Fruit fly (Drosophila melanogaster) whole organism, embryonic: ENCODE results near the gene CG11836.

ENCODE experiments used
- Abd-B ChIP-seq: fragments of 200-800 bp; sonication (Bioruptor generic); optimal IDR thresholded peaks from 2 replicates; lab custom pipeline; 2018; ENCODE audit warnings: missing biosample characterization, mild to moderate bottlenecking, missing genetic modification characterization, moderate library complexity
- Asciz ChIP-seq: fragments of 200-800 bp; sonication (Bioruptor generic); optimal IDR thresholded peaks from 2 replicates; lab custom pipeline; 2017; ENCODE audit warnings: missing biosample characterization, mild to moderate bottlenecking, missing genetic modification characterization, missing genetic modification reagents
- BtbVII ChIP-seq: fragments of 200-800 bp; sonication (Bioruptor generic); optimal IDR thresholded peaks from 3 replicates; lab custom pipeline; 2017; ENCODE audit warnings: missing biosample characterization, mild to moderate bottlenecking, missing genetic modification characterization
- Bteb2 ChIP-seq: fragments of 200-800 bp; sonication (Bioruptor generic); optimal IDR thresholded peaks from 2 replicates; lab custom pipeline; 2016; ENCODE audit warnings: missing biosample characterization, missing genetic modification characterization
- CG10274 ChIP-seq: fragments of 200-800 bp; sonication (Bioruptor generic); optimal IDR thresholded peaks from 3 replicates; lab custom pipeline; 2017; ENCODE audit warnings: missing biosample characterization, mild to moderate bottlenecking, missing genetic modification characterization
- CG11696 ChIP-seq: fragments of 200-800 bp; sonication (Bioruptor generic); IDR thresholded peaks from 2 replicates; pipeline ENCODE4 v1.3.6; 2022; ENCODE audit warnings: missing biosample characterization, missing genetic modification characterization
- CG12769 ChIP-seq: fragments of 200-800 bp; sonication (Bioruptor generic); optimal IDR thresholded peaks from 2 replicates; lab custom pipeline; 2019; ENCODE audit warnings: missing biosample characterization, mild to moderate bottlenecking, missing genetic modification characterization, moderate library complexity
- CG13287 ChIP-seq: fragments of 200-800 bp; sonication (Bioruptor generic); IDR thresholded peaks from 2 replicates; pipeline ENCODE4 v1.3.6; 2022; ENCODE audit warnings: missing biosample characterization, missing genetic modification characterization; ENCODE audit not compliant: partially characterized antibody
- CG1603 ChIP-seq: fragments of 200-800 bp; sonication (Bioruptor generic); optimal IDR thresholded peaks from 2 replicates; lab custom pipeline; 2019; ENCODE audit warnings: missing biosample characterization, mild to moderate bottlenecking, missing genetic modification characterization, moderate library complexity
- CG17385 ChIP-seq: fragments of 200-800 bp; sonication (Bioruptor generic); optimal IDR thresholded peaks from 3 replicates; lab custom pipeline; 2018; ENCODE audit warnings: missing biosample characterization, mild to moderate bottlenecking, missing genetic modification characterization
- CG2712 ChIP-seq: fragments of 200-800 bp; optimal IDR thresholded peaks from 3 replicates; lab custom pipeline; 2019; ENCODE audit warnings: missing biosample characterization, mild to moderate bottlenecking, missing genetic modification characterization, moderate library complexity
- CG34376 ChIP-seq: fragments of 200-800 bp; sonication (Bioruptor generic); optimal IDR thresholded peaks from 2 replicates; lab custom pipeline; 2018; ENCODE audit warnings: missing biosample characterization, mild to moderate bottlenecking, missing genetic modification characterization
- CG4617 ChIP-seq: fragments of 200-800 bp; sonication (Bioruptor generic); optimal IDR thresholded peaks from 3 replicates; lab custom pipeline; 2016; ENCODE audit warnings: missing biosample characterization, missing genetic modification characterization, borderline replicate concordance
- CG8359 ChIP-seq: fragments of 200-800 bp; sonication (Bioruptor generic); optimal IDR thresholded peaks from 2 replicates; lab custom pipeline; 2017; ENCODE audit warnings: missing biosample characterization, mild to moderate bottlenecking, missing genetic modification characterization, borderline replicate concordance
- CG9797 ChIP-seq: fragments of 200-800 bp; sonication (Bioruptor generic); optimal IDR thresholded peaks from 3 replicates; lab custom pipeline; 2018; ENCODE audit warnings: missing biosample characterization, mild to moderate bottlenecking, missing genetic modification characterization
- Dek ChIP-seq: fragments of 200-800 bp; sonication (Bioruptor generic); optimal IDR thresholded peaks from 3 replicates; lab custom pipeline; 2019; ENCODE audit warnings: missing biosample characterization, mild to moderate bottlenecking, missing genetic modification characterization, moderate library complexity
- Eip74EF ChIP-seq, 2 experiments: fragments of 200-800 bp in 1 of 2; fragments of >200 bp in 1 of 2; sonication (Bioruptor generic) in 1 of 2; optimal IDR thresholded peaks; 2 replicates each; lab custom pipeline; 2017 to 2019; ENCODE audit warnings: missing biosample characterization in 2 of 2, missing genetic modification characterization in 2 of 2, mild to moderate bottlenecking in 1 of 2, moderate library complexity in 1 of 2
- Hmr ChIP-seq: fragments of 200-800 bp; sonication (Bioruptor generic); optimal IDR thresholded peaks from 3 replicates; lab custom pipeline; 2017; ENCODE audit warnings: mild to moderate bottlenecking, missing biosample characterization, missing genetic modification reagents, missing genetic modification characterization
- Hr3 ChIP-seq: fragments of 200-800 bp; sonication (Bioruptor generic); optimal IDR thresholded peaks from 3 replicates; lab custom pipeline; 2016; ENCODE audit warnings: missing biosample characterization, missing genetic modification characterization
- Lhr ChIP-seq: fragments of 200-800 bp; sonication (Bioruptor generic); optimal IDR thresholded peaks from 3 replicates; lab custom pipeline; 2017; ENCODE audit warnings: mild to moderate bottlenecking, missing biosample characterization, missing genetic modification reagents, missing genetic modification characterization
- Rfx ChIP-seq: fragments of 200-800 bp; sonication (Bioruptor generic); IDR thresholded peaks from 2 replicates; pipeline ENCODE4 v1.3.6; 2022; ENCODE audit warnings: missing biosample characterization, missing genetic modification characterization
- Trl ChIP-seq, 3 experiments: fragments of >200 bp in 2 of 3; fragments of 200-800 bp in 1 of 3; sonication (Bioruptor generic) in 1 of 3; optimal IDR thresholded peaks; 2 replicates in 1 of 3; 3 replicates in 2 of 3; lab custom pipeline; 2016 to 2017; ENCODE audit warnings: missing biosample characterization in 1 of 3, missing genetic modification characterization in 1 of 3
- aop ChIP-seq: fragments of 200-800 bp; sonication (Bioruptor generic); IDR thresholded peaks from 2 replicates; pipeline ENCODE4 v1.3.6; 2022; ENCODE audit warnings: missing biosample characterization, missing genetic modification characterization
- cad ChIP-seq: fragments of >200 bp; optimal IDR thresholded peaks from 2 replicates; lab custom pipeline; 2017; ENCODE audit warnings: missing biosample characterization, missing genetic modification characterization
- cg ChIP-seq: fragments of 200-800 bp; sonication (Bioruptor generic); optimal IDR thresholded peaks from 3 replicates; lab custom pipeline; 2019; ENCODE audit warnings: missing biosample characterization, mild to moderate bottlenecking, missing genetic modification characterization, moderate library complexity
- chn ChIP-seq: fragments of 200-800 bp; sonication (Bioruptor generic); optimal IDR thresholded peaks from 2 replicates; lab custom pipeline; 2016; ENCODE audit warnings: missing biosample characterization, missing genetic modification characterization
- ci ChIP-seq: fragments of 200-800 bp; sonication (Bioruptor generic); IDR thresholded peaks from 3 replicates; pipeline ENCODE4 v1.3.6; 2022; ENCODE audit warnings: missing biosample characterization, missing genetic modification characterization
- dan ChIP-seq: fragments of 200-800 bp; sonication (Bioruptor generic); IDR thresholded peaks from 2 replicates; pipeline ENCODE4 v1.3.6; 2022; ENCODE audit warnings: missing biosample characterization, missing genetic modification characterization
- dmrt99B ChIP-seq: fragments of 200-800 bp; sonication (Bioruptor generic); optimal IDR thresholded peaks from 2 replicates; lab custom pipeline; 2018; ENCODE audit warnings: missing biosample characterization, mild to moderate bottlenecking, missing genetic modification characterization, moderate library complexity
- eve ChIP-seq, 2 experiments: fragments of >200 bp; optimal IDR thresholded peaks; 2 replicates each; lab custom pipeline; 2017; ENCODE audit warnings: missing biosample characterization in 2 of 2, missing genetic modification characterization in 2 of 2
- fu2 ChIP-seq: fragments of 200-800 bp; sonication (Bioruptor generic); optimal IDR thresholded peaks from 2 replicates; lab custom pipeline; 2016; ENCODE audit warnings: missing biosample characterization, missing genetic modification characterization
- grn ChIP-seq: fragments of 200-800 bp; sonication (Bioruptor generic); optimal IDR thresholded peaks from 3 replicates; lab custom pipeline; 2017; ENCODE audit warnings: missing biosample characterization, missing genetic modification characterization
- hkb ChIP-seq, 2 experiments: fragments of 200-800 bp in 1 of 2; fragments of >200 bp in 1 of 2; sonication (Bioruptor generic) in 1 of 2; IDR thresholded peaks in 1 of 2; optimal IDR thresholded peaks in 1 of 2; 2 replicates each; pipeline versions ENCODE4 v1.3.6 to Lab custom; 2017 to 2022; ENCODE audit warnings: missing biosample characterization in 1 of 2, missing genetic modification characterization in 1 of 2
- kah ChIP-seq: fragments of 200-800 bp; sonication (Bioruptor generic); optimal IDR thresholded peaks from 2 replicates; lab custom pipeline; 2018; ENCODE audit warnings: missing biosample characterization, mild to moderate bottlenecking, missing genetic modification characterization
- kay ChIP-seq: fragments of 200-800 bp; sonication (Bioruptor generic); optimal IDR thresholded peaks from 2 replicates; lab custom pipeline; 2016; ENCODE audit warnings: missing biosample characterization, missing genetic modification characterization
- ken ChIP-seq: fragments of 200-800 bp; sonication (Bioruptor generic); IDR thresholded peaks from 3 replicates; pipeline ENCODE4 v1.3.6; 2022; ENCODE audit warnings: missing biosample characterization, missing genetic modification characterization
- lov ChIP-seq, 2 experiments: fragments of 200-800 bp in 1 of 2; fragments of >200 bp in 1 of 2; sonication (Bioruptor generic) in 1 of 2; IDR thresholded peaks in 1 of 2; optimal IDR thresholded peaks in 1 of 2; 2 replicates in 1 of 2; 3 replicates in 1 of 2; pipeline versions ENCODE4 v1.3.6 to Lab custom; 2017 to 2022; ENCODE audit warnings: missing biosample characterization in 1 of 2, missing genetic modification characterization in 1 of 2
- odd ChIP-seq: fragments of 200-800 bp; sonication (Bioruptor generic); optimal IDR thresholded peaks from 2 replicates; lab custom pipeline; 2017; ENCODE audit warnings: missing biosample characterization, mild to moderate bottlenecking, missing genetic modification characterization
- ranshi ChIP-seq: fragments of 200-800 bp; sonication (Bioruptor generic); IDR thresholded peaks from 2 replicates; pipeline ENCODE4 v1.3.6; 2022; ENCODE audit warnings: missing biosample characterization, missing genetic modification characterization
- scrt ChIP-seq: fragments of 200-800 bp; sonication (Bioruptor generic); optimal IDR thresholded peaks from 2 replicates; lab custom pipeline; 2018; ENCODE audit warnings: missing biosample characterization, mild to moderate bottlenecking, missing genetic modification characterization, moderate library complexity
- sens ChIP-seq: fragments of 200-800 bp; sonication (Bioruptor generic); peaks from one replicate; lab custom pipeline; 2016; ENCODE audit warnings: missing biosample characterization, missing genetic modification characterization
- sqz ChIP-seq: fragments of 200-800 bp; sonication (Bioruptor generic); optimal IDR thresholded peaks from 3 replicates; lab custom pipeline; 2018; ENCODE audit warnings: missing biosample characterization, mild to moderate bottlenecking, missing genetic modification characterization
- zfh1 ChIP-seq: fragments of 200-800 bp; sonication (Bioruptor generic); IDR thresholded peaks from 3 replicates; pipeline ENCODE4 v1.3.6; 2022; ENCODE audit warnings: missing biosample characterization, missing genetic modification characterization

Gene CG11836

dm6 chr3R:25056016-25056415 is 14.9 kb upstream of the CG11836 start, which contains the start of the genes CG31111 and stac (continued):
- TF ChIP-seq hkb (optimal IDR thresholded peaks at IDR 0.05; lab: Kevin White, UChicago) (no peak), hkb (GFP tag; IDR thresholded peaks at IDR 0.05; lab: Robert Waterston, UW) (no peak), CG17385 (peak; percentile 19), CG8359 (GFP tag; lab: Kevin White, UChicago) (no peak), Hr3 (GFP tag; lab: Kevin White, UChicago) (no peak), sens (GFP tag; lab: Kevin White, UChicago) (peak; percentile 53), sqz (GFP tag; lab: Kevin White, UChicago) (no peak), Eip74EF (GFP tag; optimal IDR thresholded peaks at IDR 0.05; lab: Kevin White, UChicago) (peak in 1 of 2 experiments; percentile 10), ken (no peak), CG1603 (tag; lab: Kevin White, UChicago) (peak; percentile 24), odd (GFP tag; lab: Kevin White, UChicago) (peak; percentile 18), Asciz (GFP tag; lab: Kevin White, UChicago) (no peak), Abd-B (GFP tag; lab: Kevin White, UChicago) (no peak), CG4617 (GFP tag; lab: Kevin White, UChicago) (peak; percentile 4), CG2712 (tag; lab: Kevin White, UChicago) (peak; percentile 5), CG9797 (GFP tag; lab: Kevin White, UChicago) (peak; percentile 46), BtbVII (GFP tag; lab: Kevin White, UChicago) (no peak), CG11696 (GFP tag; lab: Robert Waterston, UW) (no peak), fu2 (GFP tag; lab: Kevin White, UChicago) (no peak), CG10274 (GFP tag; lab: Kevin White, UChicago) (no peak), zfh1 (no peak), dan (no peak), dmrt99B (no peak), Dek (tag; lab: Kevin White, UChicago) (no peak), CG13287 (GFP tag; lab: Robert Waterston, UW) (peak; percentile 37; the same call in 1 of the 2 replicates), Hmr (GFP tag; lab: Kevin White, UChicago) (no peak)

dm6 chr3R:25056488-25057157 is 14.3 kb upstream of the CG11836 start:
- TF ChIP-seq cg (peak; percentile 52), grn (GFP tag; lab: Kevin White, UChicago) (peak; percentile 65), aop (no peak), kah (peak; percentile 97), CG34376 (GFP tag; lab: Kevin White, UChicago) (peak; percentile 14), ranshi (GFP tag; lab: Robert Waterston, UW) (no peak), Bteb2 (GFP tag; lab: Kevin White, UChicago) (no peak), Lhr (no peak), Rfx (peak; percentile 44; the same call in 1 of the 2 replicates), CG12769 (tag; lab: Kevin White, UChicago) (peak; percentile 93), BtbVII (GFP tag; lab: Kevin White, UChicago) (no peak), kay (GFP tag; lab: Kevin White, UChicago) (peak; percentile 8), ci (0 out of 3 replicates have a peak, but pooled peaks have one; percentile 13), scrt (GFP tag; lab: Kevin White, UChicago) (peak; percentile 28), lov (optimal IDR thresholded peaks at IDR 0.05; lab: Kevin White, UChicago) (no peak), lov (GFP tag; IDR thresholded peaks at IDR 0.05; lab: Robert Waterston, UW) (no peak), cad (GFP tag; lab: Kevin White, UChicago) (no peak), Trl (optimal IDR thresholded peaks at IDR 0.05; lab: Kevin White, UChicago) (peak in 1 of 2 experiments; percentile 35), Trl (GFP tag; optimal IDR thresholded peaks at IDR 0.05; lab: Kevin White, UChicago) (no peak), chn (GFP tag; lab: Kevin White, UChicago) (no peak), eve (GFP tag; optimal IDR thresholded peaks at IDR 0.05; lab: Kevin White, UChicago) (peak in 1 of 2 experiments; percentile 69)
